Fruit fly (Drosophila melanogaster) whole organism, embryonic: Measurements from ENCODE around the gene CG9961.

Source experiments
- Atf3 ChIP-seq: fragments of 200-800 bp; sonication (Bioruptor generic); optimal IDR thresholded peaks from 3 replicates; lab custom pipeline; 2016; ENCODE audit warnings: missing biosample characterization, missing genetic modification characterization
- Atf6 ChIP-seq: fragments of 200-800 bp; sonication (Bioruptor generic); IDR thresholded peaks from 2 replicates; pipeline ENCODE4 v1.3.6; 2022; ENCODE audit warnings: missing biosample characterization, missing genetic modification characterization
- BEAF-32 ChIP-seq: fragments of 200-800 bp; sonication (Bioruptor generic); optimal IDR thresholded peaks from 3 replicates; lab custom pipeline; 2017; ENCODE audit warnings: missing biosample characterization, missing genetic modification characterization, mild to moderate bottlenecking, moderate library complexity, missing genetic modification reagents
- CG10267 ChIP-seq: fragments of 200-800 bp; sonication (Bioruptor generic); optimal IDR thresholded peaks from 2 replicates; lab custom pipeline; 2018; ENCODE audit warnings: missing biosample characterization, mild to moderate bottlenecking, missing genetic modification characterization, moderate library complexity
- CG10462 ChIP-seq: fragments of 200-800 bp; sonication (Bioruptor generic); optimal IDR thresholded peaks from 2 replicates; lab custom pipeline; 2016; ENCODE audit warnings: missing biosample characterization, missing genetic modification characterization
- CG10543 ChIP-seq: fragments of 200-800 bp; sonication (Bioruptor generic); optimal IDR thresholded peaks from 3 replicates; lab custom pipeline; 2017; ENCODE audit warnings: missing biosample characterization, mild to moderate bottlenecking, missing genetic modification characterization, moderate library complexity
- CG12659 ChIP-seq: fragments of 200-800 bp; sonication (Bioruptor generic); optimal IDR thresholded peaks from 3 replicates; lab custom pipeline; 2017; ENCODE audit warnings: mild to moderate bottlenecking, missing biosample characterization, missing genetic modification reagents, missing genetic modification characterization
- CG13123 ChIP-seq: fragments of 200-800 bp; sonication (Bioruptor generic); optimal IDR thresholded peaks from 2 replicates; lab custom pipeline; 2016; ENCODE audit warnings: missing biosample characterization, missing genetic modification characterization
- CG1529 ChIP-seq: fragments of 200-800 bp; sonication (Bioruptor generic); optimal IDR thresholded peaks from 3 replicates; lab custom pipeline; 2018; ENCODE audit warnings: missing biosample characterization, missing genetic modification characterization
- CG15514 ChIP-seq: fragments of 200-800 bp; sonication (Bioruptor generic); optimal IDR thresholded peaks from 3 replicates; lab custom pipeline; 2017; ENCODE audit warnings: missing biosample characterization, missing genetic modification characterization, mild to moderate bottlenecking, moderate library complexity, missing genetic modification reagents
- CG15696 ChIP-seq: fragments of 200-800 bp; sonication (Bioruptor generic); optimal IDR thresholded peaks from 2 replicates; lab custom pipeline; 2019; ENCODE audit warnings: missing biosample characterization, mild to moderate bottlenecking, missing genetic modification characterization, moderate library complexity
- CG16779 ChIP-seq: fragments of 200-800 bp; sonication (Bioruptor generic); IDR thresholded peaks from 2 replicates; pipeline ENCODE4 v1.3.6; 2022; ENCODE audit warnings: missing biosample characterization, missing genetic modification characterization
- CG17568 ChIP-seq: fragments of 200-800 bp; sonication (Bioruptor generic); optimal IDR thresholded peaks from 2 replicates; lab custom pipeline; 2018; ENCODE audit warnings: missing biosample characterization, mild to moderate bottlenecking, missing genetic modification characterization, moderate library complexity
- CG2875 ChIP-seq: fragments of 200-800 bp; sonication (Bioruptor generic); optimal IDR thresholded peaks from 2 replicates; lab custom pipeline; 2017; ENCODE audit warnings: missing biosample characterization, mild to moderate bottlenecking, missing genetic modification characterization, missing genetic modification reagents
- CG42726 ChIP-seq: fragments of 200-800 bp; sonication (Bioruptor generic); IDR thresholded peaks from 2 replicates; pipeline ENCODE4 v1.3.6; 2022; ENCODE audit warnings: missing biosample characterization, missing genetic modification characterization; ENCODE audit not compliant: partially characterized antibody
- CG4707 ChIP-seq: fragments of 200-800 bp; sonication (Bioruptor generic); optimal IDR thresholded peaks from 2 replicates; lab custom pipeline; 2018; ENCODE audit warnings: missing biosample characterization, mild to moderate bottlenecking, missing genetic modification characterization, moderate library complexity
- CG6683 ChIP-seq: fragments of 200-800 bp; sonication (Bioruptor generic); optimal IDR thresholded peaks from 2 replicates; lab custom pipeline; 2017; ENCODE audit warnings: missing biosample characterization, mild to moderate bottlenecking, missing genetic modification characterization, missing genetic modification reagents
- CG7556 ChIP-seq: fragments of 200-800 bp; sonication (Bioruptor generic); optimal IDR thresholded peaks from 2 replicates; lab custom pipeline; 2017; ENCODE audit warnings: missing biosample characterization, mild to moderate bottlenecking, missing genetic modification characterization
- CG7786 ChIP-seq: fragments of 200-800 bp; sonication (Bioruptor generic); optimal IDR thresholded peaks from 2 replicates; lab custom pipeline; 2016; ENCODE audit warnings: missing biosample characterization, missing genetic modification characterization
- CG9797 ChIP-seq: fragments of 200-800 bp; sonication (Bioruptor generic); optimal IDR thresholded peaks from 3 replicates; lab custom pipeline; 2018; ENCODE audit warnings: missing biosample characterization, mild to moderate bottlenecking, missing genetic modification characterization
- Hr3 ChIP-seq: fragments of 200-800 bp; sonication (Bioruptor generic); optimal IDR thresholded peaks from 3 replicates; lab custom pipeline; 2016; ENCODE audit warnings: missing biosample characterization, missing genetic modification characterization
- Jarid2 ChIP-seq: fragments of 200-800 bp; sonication (Bioruptor generic); optimal IDR thresholded peaks from 3 replicates; lab custom pipeline; 2017; ENCODE audit warnings: mild to moderate bottlenecking, missing biosample characterization, missing genetic modification reagents, missing genetic modification characterization
- MESR4 ChIP-seq: fragments of 200-800 bp; sonication (Bioruptor generic); optimal IDR thresholded peaks from 2 replicates; lab custom pipeline; 2018; ENCODE audit warnings: missing biosample characterization, mild to moderate bottlenecking, missing genetic modification characterization, moderate library complexity
- Meics ChIP-seq: fragments of 200-800 bp; sonication (Bioruptor generic); optimal IDR thresholded peaks from 2 replicates; lab custom pipeline; 2017; ENCODE audit warnings: missing biosample characterization, mild to moderate bottlenecking, missing genetic modification characterization
- NFAT ChIP-seq: fragments of 200-800 bp; sonication (Bioruptor generic); IDR thresholded peaks from 2 replicates; pipeline ENCODE4 v1.3.6; 2022; ENCODE audit warnings: missing biosample characterization, missing genetic modification characterization
- Ptx1 ChIP-seq: fragments of 200-800 bp; sonication (Bioruptor generic); IDR thresholded peaks from 2 replicates; pipeline ENCODE4 v1.3.6; 2022; ENCODE audit warnings: missing biosample characterization, missing genetic modification characterization
- Spps ChIP-seq: fragments of 200-800 bp; sonication (Bioruptor generic); optimal IDR thresholded peaks from 2 replicates; lab custom pipeline; 2018; ENCODE audit warnings: missing biosample characterization, mild to moderate bottlenecking, missing genetic modification characterization
- aop ChIP-seq: fragments of 200-800 bp; sonication (Bioruptor generic); IDR thresholded peaks from 2 replicates; pipeline ENCODE4 v1.3.6; 2022; ENCODE audit warnings: missing biosample characterization, missing genetic modification characterization
- caup ChIP-seq: fragments of 200-800 bp; sonication (Bioruptor generic); optimal IDR thresholded peaks from 3 replicates; lab custom pipeline; 2017; ENCODE audit warnings: missing biosample characterization, mild to moderate bottlenecking, missing genetic modification characterization, moderate library complexity; ENCODE audit not compliant: severe bottlenecking
- chinmo ChIP-seq: fragments of 200-800 bp; sonication (Bioruptor generic); IDR thresholded peaks from 4 replicates; pipeline ENCODE4 v1.3.6; 2022; ENCODE audit warnings: missing biosample characterization, missing genetic modification characterization; ENCODE audit not compliant: partially characterized antibody
- crc ChIP-seq: fragments of 200-800 bp; sonication (Bioruptor generic); optimal IDR thresholded peaks from 2 replicates; lab custom pipeline; 2016; ENCODE audit warnings: missing biosample characterization, missing genetic modification characterization
- esg ChIP-seq: fragments of 200-800 bp; sonication (Bioruptor generic); conservative IDR thresholded peaks from 2 replicates; pipeline ENCODE4 v1.3.6; 2022; ENCODE audit warnings: missing biosample characterization, missing genetic modification characterization
- fu2 ChIP-seq: fragments of 200-800 bp; sonication (Bioruptor generic); optimal IDR thresholded peaks from 2 replicates; lab custom pipeline; 2016; ENCODE audit warnings: missing biosample characterization, missing genetic modification characterization
- gcm ChIP-seq: fragments of 200-800 bp; sonication (Bioruptor generic); optimal IDR thresholded peaks from 2 replicates; lab custom pipeline; 2019; ENCODE audit warnings: missing biosample characterization, mild to moderate bottlenecking, missing genetic modification characterization, moderate library complexity
- grn ChIP-seq: fragments of 200-800 bp; sonication (Bioruptor generic); optimal IDR thresholded peaks from 3 replicates; lab custom pipeline; 2017; ENCODE audit warnings: missing biosample characterization, missing genetic modification characterization
- kah ChIP-seq: fragments of 200-800 bp; sonication (Bioruptor generic); optimal IDR thresholded peaks from 2 replicates; lab custom pipeline; 2018; ENCODE audit warnings: missing biosample characterization, mild to moderate bottlenecking, missing genetic modification characterization
- knrl ChIP-seq: fragments of 200-800 bp; sonication (Bioruptor generic); IDR thresholded peaks from 3 replicates; pipeline ENCODE4 v1.3.6; 2022; ENCODE audit warnings: missing biosample characterization, missing genetic modification characterization; ENCODE audit not compliant: partially characterized antibody
- lbe ChIP-seq: fragments of 200-800 bp; sonication (Bioruptor generic); optimal IDR thresholded peaks from 2 replicates; lab custom pipeline; 2016; ENCODE audit warnings: missing biosample characterization, mild to moderate bottlenecking, missing genetic modification characterization
- mirr ChIP-seq: fragments of 200-800 bp; sonication (Bioruptor generic); optimal IDR thresholded peaks from 3 replicates; lab custom pipeline; 2018; ENCODE audit warnings: missing biosample characterization, mild to moderate bottlenecking, missing genetic modification characterization
- nerfin-1 ChIP-seq: fragments of 200-800 bp; sonication (Bioruptor generic); optimal IDR thresholded peaks from 3 replicates; lab custom pipeline; 2019; ENCODE audit warnings: missing biosample characterization, mild to moderate bottlenecking, missing genetic modification characterization, moderate library complexity
- pros ChIP-seq: fragments of 200-800 bp; sonication (Bioruptor generic); optimal IDR thresholded peaks from 3 replicates; lab custom pipeline; 2019; ENCODE audit warnings: missing biosample characterization, mild to moderate bottlenecking, missing genetic modification characterization, moderate library complexity
- sd ChIP-seq: fragments of 200-800 bp; sonication (Bioruptor generic); optimal IDR thresholded peaks from 3 replicates; lab custom pipeline; 2018; ENCODE audit warnings: missing biosample characterization, mild to moderate bottlenecking, missing genetic modification characterization, moderate library complexity
- sob ChIP-seq: fragments of 200-800 bp; sonication (Bioruptor generic); IDR thresholded peaks from 2 replicates; pipeline ENCODE4 v1.3.6; 2022; ENCODE audit warnings: missing biosample characterization, missing genetic modification characterization
- tna ChIP-seq: fragments of 200-800 bp; sonication (Bioruptor generic); IDR thresholded peaks from 2 replicates; pipeline ENCODE4 v1.3.6; 2022; ENCODE audit warnings: missing biosample characterization, missing genetic modification characterization; ENCODE audit not compliant: partially characterized antibody
- toy ChIP-seq: fragments of 200-800 bp; sonication (Bioruptor generic); IDR thresholded peaks from 2 replicates; pipeline ENCODE4 v1.3.6; 2022; ENCODE audit warnings: missing biosample characterization, missing genetic modification characterization
- wek ChIP-seq: fragments of 200-800 bp; sonication (Bioruptor generic); optimal IDR thresholded peaks from 3 replicates; lab custom pipeline; 2018; ENCODE audit warnings: missing biosample characterization, mild to moderate bottlenecking, missing genetic modification characterization, moderate library complexity
- wor ChIP-seq: fragments of 200-800 bp; sonication (Bioruptor generic); IDR thresholded peaks from 2 replicates; pipeline ENCODE4 v1.3.6; 2022; ENCODE audit warnings: missing biosample characterization, missing genetic modification characterization
- z ChIP-seq: fragments of 200-800 bp; sonication (Bioruptor generic); IDR thresholded peaks from 3 replicates; pipeline ENCODE4 v1.3.6; 2022; ENCODE audit warnings: missing biosample characterization, missing genetic modification characterization

The CG9961 gene

dm6 chr2L:2748480-2749143 is 3.9 kb upstream of the CG9961 start (continued):
- TF ChIP-seq wek (peak; percentile 61), pros (GFP tag; lab: Kevin White, UChicago) (no peak), aop (GFP tag; lab: Robert Waterston, UW) (peak; percentile 61; the same call in 1 of the 2 replicates), sob (GFP tag; lab: Robert Waterston, UW) (peak; percentile 93), crc (GFP tag; lab: Kevin White, UChicago) (peak; percentile 59), CG15696 (tag; lab: Kevin White, UChicago) (peak; percentile 58), CG2875 (GFP tag; lab: Kevin White, UChicago) (no peak), CG10543 (GFP tag; lab: Kevin White, UChicago) (peak; percentile 93), tna (GFP tag; lab: Robert Waterston, UW) (peak; percentile 8; the same call in 1 of the 2 replicates), CG17568 (GFP tag; lab: Kevin White, UChicago) (no peak), Ptx1 (peak; percentile 92), CG9797 (GFP tag; lab: Kevin White, UChicago) (peak; percentile 39), Spps (tag; lab: Kevin White, UChicago) (peak; percentile 30), NFAT (GFP tag; lab: Robert Waterston, UW) (peak; percentile 94), toy (GFP tag; lab: Robert Waterston, UW) (peak; percentile 72; the same call in 1 of the 2 replicates), CG10267 (peak; percentile 96), kah (GFP tag; lab: Kevin White, UChicago) (peak; percentile 51), CG10462 (peak; percentile 70), CG4707 (GFP tag; lab: Kevin White, UChicago) (peak; percentile 59), z (GFP tag; lab: Robert Waterston, UW) (no peak), CG6683 (GFP tag; lab: Kevin White, UChicago) (peak; percentile 61), CG7556 (GFP tag; lab: Kevin White, UChicago) (peak; percentile 77), fu2 (GFP tag; lab: Kevin White, UChicago) (peak; percentile 77), nerfin-1 (peak; percentile 60), mirr (GFP tag; lab: Kevin White, UChicago) (peak; percentile 94), chinmo (GFP tag; lab: Robert Waterston, UW) (0 out of 4 replicates have a peak, but pooled peaks have one; percentile 1), MESR4 (GFP tag; lab: Kevin White, UChicago) (peak; percentile 90), CG15514 (GFP tag; lab: Kevin White, UChicago) (peak; percentile 93), Atf3 (GFP tag; lab: Kevin White, UChicago) (peak; percentile 56), esg (GFP tag; lab: Robert Waterston, UW) (peak; percentile 80), Jarid2 (GFP tag; lab: Kevin White, UChicago) (peak; percentile 45), CG42726 (GFP tag; lab: Robert Waterston, UW) (no peak), CG13123 (GFP tag; lab: Kevin White, UChicago) (peak; percentile 72), gcm (GFP tag; lab: Kevin White, UChicago) (peak; percentile 88), knrl (GFP tag; lab: Robert Waterston, UW) (peak; percentile 39; the same call in 2 of the 3 replicates), CG12659 (peak; percentile 93), wor (GFP tag; lab: Robert Waterston, UW) (no peak; the same call in 1 of the 2 replicates), CG7786 (GFP tag; lab: Kevin White, UChicago) (peak; percentile 83), CG1529 (GFP tag; lab: Kevin White, UChicago) (peak; percentile 55), sd (tag; lab: Kevin White, UChicago) (peak; percentile 46), Atf6 (GFP tag; lab: Robert Waterston, UW) (peak; percentile 81), lbe (GFP tag; lab: Kevin White, UChicago) (peak; percentile 79), Hr3 (GFP tag; lab: Kevin White, UChicago) (peak; percentile 90), BEAF-32 (GFP tag; lab: Kevin White, UChicago) (peak; percentile 53), grn (GFP tag; lab: Kevin White, UChicago) (no peak), caup (GFP tag; lab: Kevin White, UChicago) (peak; percentile 92), Meics (GFP tag; lab: Kevin White, UChicago) (peak; percentile 90), CG16779 (peak; percentile 81)
